Worm (Caenorhabditis elegans): ENCODE results near the gene flp-4.
"Not testable (repeated sequence)": the region's sequence is repeated elsewhere in the genome, so short reads cannot be mapped to it uniquely, and the experiment has no call there.

DNA sequence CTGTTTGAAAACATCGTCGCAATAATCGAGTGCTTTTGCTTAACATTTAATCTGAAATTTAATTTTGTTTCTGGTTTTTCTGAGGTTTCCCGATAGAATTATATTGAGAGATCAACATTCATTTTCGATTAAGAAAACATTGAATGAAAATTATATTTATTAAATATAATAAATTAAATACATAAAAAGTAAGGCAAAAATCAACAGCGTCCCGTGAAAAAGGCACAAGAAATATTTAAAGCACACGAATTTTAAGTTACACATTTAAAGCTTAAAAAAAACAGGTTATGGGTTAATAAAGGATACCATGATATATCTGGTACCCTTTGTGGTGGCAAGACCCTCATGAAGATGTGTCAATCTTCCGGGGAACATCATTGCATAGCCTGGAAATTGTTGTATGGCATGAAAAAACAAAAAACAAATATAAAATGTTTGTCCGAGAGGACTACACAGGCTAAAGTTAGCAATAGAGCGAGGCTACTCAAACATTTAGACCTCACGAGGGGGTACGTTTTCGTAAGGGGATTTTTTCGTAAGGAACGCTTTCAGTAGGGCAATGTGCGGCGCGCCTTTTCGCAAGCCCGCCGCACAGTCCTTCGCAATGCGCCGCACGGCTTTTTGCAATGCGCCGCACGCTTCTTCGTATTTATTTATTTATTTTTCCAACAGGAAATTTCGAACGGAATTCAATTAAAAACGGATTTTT is 15.4 kb upstream of the flp-4 start, which contains the start of gene mtcu-2:
- peak; percentile 42 for TF ChIP-seq fos-1 (tag; optimal IDR thresholded peaks at IDR 0.05)
- not testable (repeated sequence) for TF ChIP-seq ZK546.5 (tag; optimal IDR thresholded peaks at IDR 0.05); nhr-237 (tag; optimal IDR thresholded peaks at IDR 0.05); dmd-4 (tag; optimal IDR thresholded peaks at IDR 0.05); ama-1 (optimal IDR thresholded peaks at IDR 0.05)
- TF ChIP-seq sem-4 (tag; optimal IDR thresholded peaks at IDR 0.05): peak; percentile 9

All from whole organism, L2 larva.